Worm (Caenorhabditis elegans): ENCODE results near the gene cutl-27.

- TF ChIP-seq pha-4 (tag; optimal IDR thresholded peaks at IDR 0.05) (no peak), nhr-11 (tag; optimal IDR thresholded peaks at IDR 0.05) (no peak), ama-1 (optimal IDR thresholded peaks at IDR 0.05) (no peak)
Measured at ce11 chrIV:11863428-11863827, 14.9 kb upstream of the cutl-27 start.
